Fruit fly (Drosophila melanogaster): Measurements from ENCODE around the gene Spag1.

dm6 chr3R:26908750-26909149 lies 38.9 kb upstream of the Spag1 start:
- TF ChIP-seq CG8478 (optimal IDR thresholded peaks at IDR 0.05) (no peak), CTCF (optimal IDR thresholded peaks at IDR 0.05) (no peak)

Measured in S2 (cell line).